Fruit fly (Drosophila melanogaster) whole organism, prepupa: ENCODE measurements around the gene CG6340.

Experiments used
- CG16779 ChIP-seq: fragments of 200-800 bp; sonication (Bioruptor generic); optimal IDR thresholded peaks from 3 replicates; lab custom pipeline; 2017; ENCODE audit warnings: missing biosample characterization, mild to moderate bottlenecking, missing genetic modification characterization
- CG32006 ChIP-seq: fragments of 200-800 bp; sonication (Bioruptor generic); optimal IDR thresholded peaks from 3 replicates; lab custom pipeline; 2017; ENCODE audit warnings: missing biosample characterization, mild to moderate bottlenecking, missing genetic modification characterization
- Ets96B ChIP-seq: fragments of 200-800 bp; optimal IDR thresholded peaks from 2 replicates; lab custom pipeline; 2019; ENCODE audit warnings: missing biosample characterization, mild to moderate bottlenecking, missing genetic modification characterization, moderate library complexity
- Gug ChIP-seq: fragments of 200-800 bp; sonication (Bioruptor generic); IDR thresholded peaks from 2 replicates; pipeline ENCODE4 v1.3.6; 2022; ENCODE audit warnings: missing biosample characterization, missing genetic modification characterization
- Hr4 ChIP-seq: fragments of 200-800 bp; sonication (Bioruptor generic); optimal IDR thresholded peaks from 3 replicates; lab custom pipeline; 2016; ENCODE audit warnings: missing biosample characterization, missing genetic modification characterization
- Lpt ChIP-seq: fragments of 200-800 bp; sonication (Bioruptor generic); optimal IDR thresholded peaks from 3 replicates; lab custom pipeline; 2016; ENCODE audit warnings: missing biosample characterization, missing genetic modification characterization
- OdsH ChIP-seq: fragments of 200-800 bp; sonication (Bioruptor generic); optimal IDR thresholded peaks from 3 replicates; lab custom pipeline; 2016; ENCODE audit warnings: missing biosample characterization, missing genetic modification characterization
- Smox ChIP-seq: fragments of 200-800 bp; sonication (Bioruptor generic); optimal IDR thresholded peaks from 3 replicates; lab custom pipeline; 2016; ENCODE audit warnings: missing biosample characterization, missing genetic modification characterization
- achi ChIP-seq: fragments of 200-800 bp; sonication (Bioruptor generic); optimal IDR thresholded peaks from 3 replicates; lab custom pipeline; 2016; ENCODE audit warnings: missing biosample characterization, missing genetic modification characterization
- esn ChIP-seq: fragments of 200-800 bp; sonication (Bioruptor generic); optimal IDR thresholded peaks from 2 replicates; lab custom pipeline; 2016; ENCODE audit warnings: missing biosample characterization, mild to moderate bottlenecking, missing genetic modification characterization, moderate library complexity
- fd85E ChIP-seq: fragments of 200-800 bp; sonication (Bioruptor generic); optimal IDR thresholded peaks from 3 replicates; lab custom pipeline; 2016; ENCODE audit warnings: missing biosample characterization, missing genetic modification characterization
- spab ChIP-seq: fragments of 200-800 bp; sonication (Bioruptor generic); optimal IDR thresholded peaks from 2 replicates; lab custom pipeline; 2017; ENCODE audit warnings: missing biosample characterization, mild to moderate bottlenecking, missing genetic modification characterization, missing genetic modification reagents

DNA sequence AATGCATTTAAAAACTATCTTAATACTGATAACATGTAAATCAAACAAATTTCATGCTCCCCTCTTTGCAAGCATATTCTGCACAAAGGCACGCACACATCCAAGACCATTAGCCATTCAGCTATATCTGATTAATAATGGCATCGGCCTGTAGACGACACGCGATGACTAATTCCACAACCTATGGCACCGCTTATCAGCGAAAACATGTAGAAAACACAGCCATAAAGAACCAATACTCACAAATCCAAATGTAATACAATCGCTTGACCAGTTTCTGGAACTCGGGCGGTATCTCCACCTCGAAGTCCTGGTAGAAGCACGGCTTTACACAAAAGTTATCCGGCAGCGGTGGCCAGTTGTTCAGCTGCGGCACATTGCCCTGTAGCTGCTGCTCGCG lies 34.0 kb upstream of the CG6340 start:
- TF ChIP-seq CG16779 (tag; lab: Kevin White, UChicago) (no peak), spab (no peak), fd85E (GFP tag; lab: Kevin White, UChicago) (no peak), Lpt (GFP tag; lab: Kevin White, UChicago) (no peak), CG32006 (GFP tag; lab: Kevin White, UChicago) (no peak), Gug (no peak), Ets96B (no peak), esn (GFP tag; lab: Kevin White, UChicago) (no peak), achi (no peak), Hr4 (GFP tag; lab: Kevin White, UChicago) (no peak), OdsH (no peak), Smox (no peak)
